Worm (Caenorhabditis elegans): ENCODE results near the gene C16D2.3.

C16D2.3 gene

ce11 chrII:9181155-9181554 lies 43.3 kb downstream of the C16D2.3 start:
- TF ChIP-seq nhr-80 (tag; optimal IDR thresholded peaks at IDR 0.05) (peak; percentile 59), ztf-3 (GFP tag; optimal IDR thresholded peaks at IDR 0.05) (no peak)

- TF ChIP-seq sdz-38 (tag; optimal IDR thresholded peaks at IDR 0.05) (no peak), ceh-100 (GFP tag; IDR thresholded peaks at IDR 0.05) (no peak), nhr-80 (tag; optimal IDR thresholded peaks at IDR 0.05) (no peak), nfya-2 (GFP tag; IDR thresholded peaks at IDR 0.05) (no peak), snpc-1.3 (tag; optimal IDR thresholded peaks at IDR 0.05; ENCODE audit: insufficient read depth) (no peak), ceh-79 (tag; optimal IDR thresholded peaks at IDR 0.05) (no peak), snpc-3.4 (tag; optimal IDR thresholded peaks at IDR 0.05) (no peak), ama-1 (optimal IDR thresholded peaks at IDR 0.05) (no peak), ama-1 (GFP tag; optimal IDR thresholded peaks at IDR 0.05) (no peak), B0035.1 (tag; optimal IDR thresholded peaks at IDR 0.05) (no peak), bed-2 (GFP tag; IDR thresholded peaks at IDR 0.05) (no peak), lin-26 (GFP tag; IDR thresholded peaks at IDR 0.05) (no peak), let-607 (tag; optimal IDR thresholded peaks at IDR 0.05) (no peak), F23B12.7 (tag; optimal IDR thresholded peaks at IDR 0.05; ENCODE audit: insufficient read depth) (no peak), F39B2.1 (GFP tag; IDR thresholded peaks at IDR 0.05) (no peak), ccch-3 (GFP tag; optimal IDR thresholded peaks at IDR 0.05) (no peak), efl-1 (GFP tag; optimal IDR thresholded peaks at IDR 0.05) (no peak), hlh-12 (tag; optimal IDR thresholded peaks at IDR 0.05) (no peak)
Measured at ce11 chrII:9185915-9186314, 48.0 kb downstream of the C16D2.3 start.

Data from whole organism, young adult.